Fruit fly (Drosophila melanogaster): ENCODE results near the gene Polr2G.

Gene Polr2G

DNA sequence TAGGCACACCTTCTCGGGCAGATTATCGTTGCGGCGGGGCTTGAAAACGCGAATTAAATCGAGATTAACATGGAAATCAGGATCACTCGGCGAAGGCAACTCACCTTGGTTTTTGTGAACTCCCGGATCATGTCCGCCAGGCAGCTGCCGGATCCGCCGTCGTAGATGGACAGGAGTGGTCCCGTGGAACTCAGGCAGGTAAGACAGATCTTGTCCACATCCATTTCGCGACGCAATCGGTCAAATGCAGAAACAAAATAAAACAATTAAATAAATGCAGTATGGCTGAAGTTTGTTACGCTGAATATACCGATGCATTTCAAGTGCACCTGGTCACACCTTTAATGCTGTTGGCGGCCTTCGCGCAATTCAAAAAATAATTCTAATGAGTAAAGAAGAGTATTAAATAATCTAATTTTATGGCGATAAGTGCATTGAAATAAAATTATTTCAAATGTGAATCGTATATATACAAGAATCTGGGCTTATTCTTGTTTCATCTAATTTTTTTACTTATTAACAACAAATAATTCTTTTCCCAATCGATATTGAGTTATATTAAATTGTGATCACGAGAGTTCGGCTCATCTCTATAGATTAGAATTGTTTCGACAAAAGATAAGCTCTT, 9.5 kb downstream of the Polr2G start, which contains the start of the genes CG6654 and CG4210:
Gene CG6654 (minus strand): TSS at position 297 of the 628 bp plus-strand sequence.
Gene CG4210 (plus strand): TSS at position 613 of the 628 bp plus-strand sequence.
- TF ChIP-seq Rel (GFP tag; optimal IDR thresholded peaks at IDR 0.05) = no peak
- TF ChIP-seq Rel (tag; optimal IDR thresholded peaks at IDR 0.05) = peak; percentile 54
- peak; percentile 27 for TF ChIP-seq Sp1 (GFP tag; optimal IDR thresholded peaks at IDR 0.05)
- TF ChIP-seq HLH106 (tag; optimal IDR thresholded peaks at IDR 0.05) = peak; percentile 69
- TF ChIP-seq h (GFP tag; optimal IDR thresholded peaks at IDR 0.05) = no peak
- no peak for TF ChIP-seq Hr78 (GFP tag; optimal IDR thresholded peaks at IDR 0.05)
- TF ChIP-seq CG9705 (GFP tag; optimal IDR thresholded peaks at IDR 0.05) = peak; percentile 28
- TF ChIP-seq woc (GFP tag; optimal IDR thresholded peaks at IDR 0.05) = peak; percentile 71

DNA sequence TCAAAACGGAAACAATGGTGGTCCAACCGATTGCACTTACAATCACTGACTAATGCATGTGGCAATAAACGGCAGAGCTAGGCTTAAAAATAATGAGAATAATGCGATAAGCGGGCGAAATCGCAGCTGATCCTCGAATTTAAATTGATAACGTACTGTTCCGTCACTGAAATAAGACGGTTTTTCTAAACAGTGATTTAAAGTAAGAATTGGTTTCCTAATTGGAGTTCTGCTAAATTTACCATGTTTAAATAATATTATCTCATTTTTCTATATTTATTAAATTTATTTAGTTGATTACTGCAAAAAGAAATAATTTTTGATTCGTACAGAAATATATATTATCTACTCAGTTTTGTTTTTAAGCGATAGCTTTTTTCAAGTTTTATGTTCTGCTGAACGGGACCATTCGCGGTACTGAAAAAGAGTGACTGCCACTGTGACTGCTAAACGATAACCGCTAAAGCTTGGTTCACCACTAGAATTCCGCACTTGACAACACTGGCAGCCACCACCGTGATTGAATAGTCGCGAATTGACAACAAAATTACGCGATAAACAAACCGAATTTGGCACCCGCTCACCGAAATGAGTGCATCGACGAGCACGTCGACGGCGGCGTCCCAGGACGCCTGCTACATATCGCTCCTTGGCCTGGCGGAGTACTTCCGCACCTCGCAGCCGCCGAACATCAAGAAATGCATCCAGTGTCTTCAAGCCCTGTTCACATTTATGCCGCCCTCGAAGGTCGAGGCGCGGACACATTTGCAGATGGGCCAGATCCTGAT, 14.1 kb downstream of the Polr2G start, which contains the start of the genes Spn88Eb and Mau2:
Gene Spn88Eb (minus strand): TSS at position 51 of the 788 bp plus-strand sequence.
Gene Mau2 (plus strand): TSS at position 493 of the 788 bp plus-strand sequence.
- TF ChIP-seq Rel (GFP tag; optimal IDR thresholded peaks at IDR 0.05) = no peak
- peak; percentile 7 for TF ChIP-seq Rel (tag; optimal IDR thresholded peaks at IDR 0.05)
- peak; percentile 15 for TF ChIP-seq psq (GFP tag; optimal IDR thresholded peaks at IDR 0.05)
- TF ChIP-seq OdsH (GFP tag; optimal IDR thresholded peaks at IDR 0.05) = peak; percentile 18
- no peak for TF ChIP-seq Mio (GFP tag; optimal IDR thresholded peaks at IDR 0.05)
- TF ChIP-seq Myc (optimal IDR thresholded peaks at IDR 0.05) = peak; percentile 67
- TF ChIP-seq ey (GFP tag; optimal IDR thresholded peaks at IDR 0.05) = peak; percentile 47
- TF ChIP-seq CG9705 (GFP tag; optimal IDR thresholded peaks at IDR 0.05) = peak; percentile 61
- TF ChIP-seq tai (GFP tag; optimal IDR thresholded peaks at IDR 0.05) = no peak
- peak; percentile 56 for TF ChIP-seq Sp1 (GFP tag; optimal IDR thresholded peaks at IDR 0.05)
- peak in 1 of 2 experiments; percentile 81 for TF ChIP-seq foxo (GFP tag; optimal IDR thresholded peaks at IDR 0.05)
- peak; percentile 64 for TF ChIP-seq rgr (GFP tag; optimal IDR thresholded peaks at IDR 0.05)
- no peak for TF ChIP-seq CG32264 (GFP tag; optimal IDR thresholded peaks at IDR 0.05)
- TF ChIP-seq HLH106 (tag; optimal IDR thresholded peaks at IDR 0.05) = peak; percentile 74
- TF ChIP-seq woc (GFP tag; optimal IDR thresholded peaks at IDR 0.05) = peak; percentile 82
- peak; percentile 72 for TF ChIP-seq Hr83 (GFP tag; optimal IDR thresholded peaks at IDR 0.05; ENCODE audit: poor library complexity, severe bottlenecking)
- TF ChIP-seq Hr78 (GFP tag; optimal IDR thresholded peaks at IDR 0.05) = no peak

DNA sequence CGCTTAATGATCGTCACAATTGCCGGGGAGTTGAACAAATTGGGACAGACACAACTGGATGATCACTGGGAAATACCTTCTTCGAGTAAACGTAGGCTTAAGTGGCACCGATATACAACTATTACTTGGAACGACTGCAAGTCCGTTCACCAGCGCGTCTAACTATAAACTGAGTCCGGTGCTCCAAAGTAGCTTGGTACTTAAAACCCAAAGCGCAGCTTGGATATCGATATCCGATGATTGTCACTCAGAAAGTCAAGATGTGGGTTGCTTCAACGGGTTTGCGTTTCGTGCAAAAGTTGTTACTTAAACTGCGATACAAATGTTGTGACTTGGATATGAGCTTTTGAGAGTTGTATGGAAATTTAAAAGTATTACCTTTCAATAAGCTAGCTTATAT, 16.7 kb downstream of the Polr2G start, which contains the start of gene Spn88Ea:
Gene Spn88Ea (minus strand): TSS at position 175 of the 400 bp plus-strand sequence.
- TF ChIP-seq h (GFP tag; optimal IDR thresholded peaks at IDR 0.05) = no peak
- TF ChIP-seq Vsx2 (GFP tag; optimal IDR thresholded peaks at IDR 0.05; ENCODE audit: partially characterized antibody) = peak; percentile 66
- TF ChIP-seq Jra (GFP tag; optimal IDR thresholded peaks at IDR 0.05) = no peak
- TF ChIP-seq Abd-B (GFP tag; optimal IDR thresholded peaks at IDR 0.05) = no peak
- TF ChIP-seq HLH106 (tag; optimal IDR thresholded peaks at IDR 0.05) = peak; percentile 3
- no peak for TF ChIP-seq N (GFP tag; optimal IDR thresholded peaks at IDR 0.05)
- peak; percentile 50 for TF ChIP-seq woc (GFP tag; optimal IDR thresholded peaks at IDR 0.05)
- TF ChIP-seq brk (GFP tag; optimal IDR thresholded peaks at IDR 0.05) = no peak
- peak; percentile 8 for TF ChIP-seq br (GFP tag; optimal IDR thresholded peaks at IDR 0.05)
- peak; percentile 2 for TF ChIP-seq Sp1 (GFP tag; optimal IDR thresholded peaks at IDR 0.05)
- TF ChIP-seq Rel (GFP tag; optimal IDR thresholded peaks at IDR 0.05) = no peak
- peak; percentile 68 for TF ChIP-seq Rel (tag; optimal IDR thresholded peaks at IDR 0.05)

DNA sequence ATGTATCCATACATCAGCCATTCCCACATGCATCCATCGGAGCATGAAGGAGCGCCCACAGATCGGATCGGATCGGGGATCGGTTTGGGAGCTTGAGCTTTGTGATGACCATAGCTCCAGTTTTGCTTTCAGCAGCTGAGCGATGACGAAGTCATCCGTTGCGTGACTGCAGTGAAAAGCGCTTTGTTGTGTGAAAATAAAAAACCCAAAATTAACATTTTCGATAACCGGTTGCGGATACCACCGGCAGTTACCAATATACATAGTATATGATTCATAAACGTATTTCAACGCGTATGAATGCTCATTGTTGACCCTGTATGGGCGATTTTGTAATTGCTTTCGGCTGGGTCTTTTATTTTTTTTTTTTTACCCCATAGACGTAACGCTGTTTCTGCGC, 17.8 kb downstream of the Polr2G start:
- TF ChIP-seq usp (GFP tag; optimal IDR thresholded peaks at IDR 0.05) = no peak
- no peak for TF ChIP-seq CG32264 (GFP tag; optimal IDR thresholded peaks at IDR 0.05)
- no peak for TF ChIP-seq dmrt93B (GFP tag; optimal IDR thresholded peaks at IDR 0.05)
- TF ChIP-seq tai (GFP tag; optimal IDR thresholded peaks at IDR 0.05) = no peak
- TF ChIP-seq sage (GFP tag; optimal IDR thresholded peaks at IDR 0.05) = no peak
- TF ChIP-seq rgr (GFP tag; optimal IDR thresholded peaks at IDR 0.05) = no peak
- TF ChIP-seq Hnf4 (GFP tag; optimal IDR thresholded peaks at IDR 0.05) = no peak
- TF ChIP-seq fru (GFP tag; optimal IDR thresholded peaks at IDR 0.05) = no peak
- TF ChIP-seq pan (optimal IDR thresholded peaks at IDR 0.05) = no peak
- TF ChIP-seq Jra (GFP tag; optimal IDR thresholded peaks at IDR 0.05) = no peak
- no peak for TF ChIP-seq lola (GFP tag; optimal IDR thresholded peaks at IDR 0.05)
- TF ChIP-seq Myc (optimal IDR thresholded peaks at IDR 0.05) = no peak
- TF ChIP-seq Hr78 (GFP tag; optimal IDR thresholded peaks at IDR 0.05) = no peak
- no peak for TF ChIP-seq sv (GFP tag; optimal IDR thresholded peaks at IDR 0.05)
- TF ChIP-seq brk (GFP tag; optimal IDR thresholded peaks at IDR 0.05) = no peak
- no peak for TF ChIP-seq Abd-B (GFP tag; optimal IDR thresholded peaks at IDR 0.05)
- no peak for TF ChIP-seq CrebA (GFP tag; optimal IDR thresholded peaks at IDR 0.05; ENCODE audit: borderline replicate concordance)
- TF ChIP-seq foxo (GFP tag; optimal IDR thresholded peaks at IDR 0.05) = no peak
